Worm (Caenorhabditis elegans): Measurements from ENCODE around the gene ceeh-1.
A peak's percentile ranks its signal among the peaks of the same experiment; 100 is the strongest.

DNA sequence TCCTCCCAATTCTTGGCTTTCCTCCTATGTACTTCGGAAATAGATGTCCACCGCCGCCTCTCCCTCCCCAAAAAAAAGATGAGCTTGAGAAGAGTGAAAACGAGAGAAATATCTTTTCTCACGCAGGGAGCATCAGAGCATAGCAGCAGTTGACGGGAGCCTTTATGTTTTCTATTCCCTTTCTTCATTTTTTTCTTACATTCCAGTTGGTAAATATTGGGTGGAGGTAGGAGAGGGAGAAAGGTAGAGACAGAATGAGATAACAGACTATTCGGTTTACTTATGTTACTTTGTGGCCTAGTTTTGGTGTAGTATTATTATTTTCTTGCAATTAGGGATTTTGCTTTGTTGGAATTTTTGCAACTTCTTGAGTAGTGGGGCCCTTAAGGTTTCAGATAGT lies 12.5 kb upstream of the ceeh-1 start:
- no peak for TF ChIP-seq nhr-6 (tag; optimal IDR thresholded peaks at IDR 0.05)
- no peak for TF ChIP-seq nhr-11 (tag; optimal IDR thresholded peaks at IDR 0.05)
- TF ChIP-seq mdl-1 (tag; optimal IDR thresholded peaks at IDR 0.05) = no peak
- TF ChIP-seq fos-1 (tag; optimal IDR thresholded peaks at IDR 0.05) = no peak
- TF ChIP-seq unc-62 (GFP tag; optimal IDR thresholded peaks at IDR 0.05) = no peak
- no peak for TF ChIP-seq snpc-4 (tag; optimal IDR thresholded peaks at IDR 0.05)
- TF ChIP-seq nhr-129 (tag; optimal IDR thresholded peaks at IDR 0.05) = peak; percentile 48

Measured in whole organism, L2 larva.